Fruit fly (Drosophila melanogaster): ENCODE measurements around the gene CG43050.

Gene CG43050

DNA sequence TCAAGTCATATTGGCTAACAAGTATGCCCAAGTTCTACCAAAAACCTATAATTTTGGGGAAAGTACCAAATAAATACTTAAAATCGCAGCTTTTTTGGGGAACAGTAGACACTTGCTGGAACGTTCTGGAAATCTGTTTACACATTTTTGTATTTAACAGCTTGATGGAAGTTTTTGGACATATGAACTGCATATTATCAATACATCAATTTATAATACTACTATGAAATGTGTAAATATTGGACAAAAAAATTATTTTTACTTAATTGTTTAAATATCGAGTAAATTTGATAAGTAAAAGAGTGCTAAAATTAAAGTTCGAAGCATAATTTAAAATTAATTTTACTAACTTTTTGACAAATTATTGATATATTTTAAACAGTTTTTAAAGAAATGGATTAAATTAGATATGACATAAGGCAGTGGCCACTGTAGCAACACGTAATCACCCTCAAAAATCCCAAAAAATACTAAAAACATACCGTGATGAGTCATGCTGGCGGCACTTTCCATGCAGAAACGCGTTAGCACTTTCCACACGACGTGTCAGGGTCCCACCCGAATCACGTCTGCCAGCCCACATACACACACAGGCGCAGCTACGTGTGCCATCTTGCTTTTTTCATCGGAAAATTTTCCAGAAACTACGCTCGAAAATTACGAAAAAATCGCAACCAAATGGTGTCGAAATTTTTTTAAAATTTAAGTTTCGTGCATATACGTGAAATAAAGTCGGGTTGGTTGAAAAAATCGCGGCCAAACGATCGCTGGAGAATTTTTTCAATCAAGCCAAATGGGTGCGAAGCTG lies 46.1 kb downstream of the CG43050 start, which contains the start of gene Sirt1 (continued):
- TF ChIP-seq CG1792 (GFP tag; optimal IDR thresholded peaks at IDR 0.05) (peak; percentile 4), Oaz (GFP tag; IDR thresholded peaks at IDR 0.05) (peak; percentile 59), CG3995 (GFP tag; optimal IDR thresholded peaks at IDR 0.05) (peak; percentile 60), maf-S (GFP tag; optimal IDR thresholded peaks at IDR 0.05) (no peak), CG1024 (GFP tag; IDR thresholded peaks at IDR 0.05) (0 out of 2 replicates have a peak, but pooled peaks have one; percentile 38), Nf-YC (tag; optimal IDR thresholded peaks at IDR 0.05) (peak; percentile 85), nom (GFP tag; optimal IDR thresholded peaks at IDR 0.05) (peak; percentile 64), CG9876 (GFP tag; optimal IDR thresholded peaks at IDR 0.05) (no peak), CG6654 (GFP tag; optimal IDR thresholded peaks at IDR 0.05) (peak; percentile 67), insv (GFP tag; optimal IDR thresholded peaks at IDR 0.05) (peak in 1 of 2 experiments; percentile 60), CG33557 (GFP tag; optimal IDR thresholded peaks at IDR 0.05) (peak; percentile 80), otp (GFP tag; IDR thresholded peaks at IDR 0.05) (no peak), CG7745 (tag; optimal IDR thresholded peaks at IDR 0.05) (no peak), CG43689 (GFP tag; IDR thresholded peaks at IDR 0.05) (peak; percentile 58), CG16813 (GFP tag; IDR thresholded peaks at IDR 0.05; ENCODE audit: partially characterized antibody) (0 out of 3 replicates have a peak, but pooled peaks have one; percentile 20), CG3847 (GFP tag; IDR thresholded peaks at IDR 0.05) (peak; percentile 84), dimm (GFP tag; IDR thresholded peaks at IDR 0.05) (no peak), CG17568 (GFP tag; optimal IDR thresholded peaks at IDR 0.05) (peak; percentile 35), bbx (GFP tag; IDR thresholded peaks at IDR 0.05; ENCODE audit: partially characterized antibody) (peak; percentile 63; the same call in 1 of the 2 replicates), Blimp-1 (GFP tag; optimal IDR thresholded peaks at IDR 0.05) (no peak), nerfin-2 (GFP tag; IDR thresholded peaks at IDR 0.05; ENCODE audit: partially characterized antibody) (no peak), Gug (GFP tag; IDR thresholded peaks at IDR 0.05) (peak; percentile 77; the same call in 3 of the 4 replicates), CTCF (GFP tag; optimal IDR thresholded peaks at IDR 0.05) (no peak), CG10209 (GFP tag; optimal IDR thresholded peaks at IDR 0.05) (peak; percentile 88), knrl (GFP tag; IDR thresholded peaks at IDR 0.05; ENCODE audit: partially characterized antibody) (peak; percentile 32; the same call in 1 of the 3 replicates), Drgx (GFP tag; IDR thresholded peaks at IDR 0.05) (peak; percentile 48; the same call in 1 of the 2 replicates), ara (GFP tag; IDR thresholded peaks at IDR 0.05) (peak; percentile 54; the same call in 1 of the 2 replicates), dmrt99B (tag; optimal IDR thresholded peaks at IDR 0.05) (no peak), exex (tag; optimal IDR thresholded peaks at IDR 0.05) (no peak), CG17361 (GFP tag; IDR thresholded peaks at IDR 0.05) (peak; percentile 98), CG10147 (GFP tag; optimal IDR thresholded peaks at IDR 0.05) (peak; percentile 85), MBD-R2 (GFP tag; IDR thresholded peaks at IDR 0.05) (no peak), Dip2 (GFP tag; IDR thresholded peaks at IDR 0.05) (no peak), D19B (GFP tag; optimal IDR thresholded peaks at IDR 0.05) (peak; percentile 75), CG8089 (GFP tag; optimal IDR thresholded peaks at IDR 0.05) (peak; percentile 4), CG18476 (GFP tag; optimal IDR thresholded peaks at IDR 0.05) (peak; percentile 55), hth (optimal IDR thresholded peaks at IDR 0.05) (no peak), sna (GFP tag; IDR thresholded peaks at IDR 0.05; ENCODE audit: partially characterized antibody) (no peak), unpg (GFP tag; optimal IDR thresholded peaks at IDR 0.05) (peak; percentile 82), chn (GFP tag; optimal IDR thresholded peaks at IDR 0.05) (peak; percentile 35), stwl (tag; optimal IDR thresholded peaks at IDR 0.05) (peak; percentile 18), trem (tag; optimal IDR thresholded peaks at IDR 0.05) (peak; percentile 61), Camta (GFP tag; optimal IDR thresholded peaks at IDR 0.05) (peak; percentile 18), tin (GFP tag; optimal IDR thresholded peaks at IDR 0.05) (peak; percentile 84), lilli (GFP tag; optimal IDR thresholded peaks at IDR 0.05) (peak; percentile 76), Awh (GFP tag; IDR thresholded peaks at IDR 0.05) (peak; percentile 61; the same call in 1 of the 2 replicates), CG3163 (GFP tag; optimal IDR thresholded peaks at IDR 0.05) (no peak), Spps (tag; optimal IDR thresholded peaks at IDR 0.05) (peak; percentile 58), croc (GFP tag; conservative IDR thresholded peaks at IDR 0.05) (peak; percentile 75)

All from whole organism, embryonic.